Fruit fly (Drosophila melanogaster): ENCODE results near the gene CG9643.

dm6 chr2L:3004601-3005000 is 25.5 kb upstream of the CG9643 start:
- TF ChIP-seq CTCF (optimal IDR thresholded peaks at IDR 0.05) (no peak), CG8478 (optimal IDR thresholded peaks at IDR 0.05) (no peak)
